Fruit fly (Drosophila melanogaster): ENCODE results near the gene mrt.

mrt gene

DNA sequence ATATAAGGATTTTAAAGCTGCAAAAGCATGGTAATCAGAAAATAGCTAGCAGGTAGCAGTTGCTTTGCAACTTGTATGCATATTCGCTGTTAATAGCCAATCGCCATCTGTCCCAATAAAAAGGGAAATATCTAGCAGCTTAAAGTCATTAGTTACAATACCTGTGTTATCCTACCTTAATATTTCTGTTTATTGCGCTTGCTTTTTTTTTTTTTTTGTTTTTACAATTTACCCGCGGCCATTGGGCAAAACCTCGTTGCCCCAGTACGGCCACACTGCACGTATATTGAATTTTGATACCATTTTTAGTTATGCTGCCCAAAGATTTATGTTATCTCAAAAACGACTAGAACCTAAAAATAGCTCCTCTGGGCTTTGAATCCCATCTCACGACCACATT lies 10.2 kb downstream of the mrt start:
- TF ChIP-seq ss (GFP tag; optimal IDR thresholded peaks at IDR 0.05) (peak in 1 of 2 experiments; percentile 22), CG3032 (tag; optimal IDR thresholded peaks at IDR 0.05) (peak; percentile 15), Eip78C (GFP tag) (peak; percentile 46), net (GFP tag; optimal IDR thresholded peaks at IDR 0.05) (no peak), svp (GFP tag) (no peak), CG11902 (GFP tag; optimal IDR thresholded peaks at IDR 0.05) (no peak), Sox14 (GFP tag; optimal IDR thresholded peaks at IDR 0.05) (peak; percentile 31), CG7368 (GFP tag; optimal IDR thresholded peaks at IDR 0.05) (no peak)

- TF ChIP-seq spab (GFP tag; optimal IDR thresholded peaks at IDR 0.05) (peak; percentile 1), CG1621 (tag; optimal IDR thresholded peaks at IDR 0.05) (peak; percentile 23), Lpt (GFP tag; optimal IDR thresholded peaks at IDR 0.05) (peak; percentile 6), CG9139 (GFP tag; optimal IDR thresholded peaks at IDR 0.05) (peak; percentile 8), CG8632 (GFP tag; optimal IDR thresholded peaks at IDR 0.05) (no peak), CG8119 (GFP tag; IDR thresholded peaks at IDR 0.05) (0 out of 3 replicates have a peak, but pooled peaks have one; percentile 20), CG6276 (GFP tag; optimal IDR thresholded peaks at IDR 0.05) (peak; percentile 25), Sox102F (GFP tag; optimal IDR thresholded peaks at IDR 0.05) (no peak), Eip78C (GFP tag) (peak; percentile 54), Sox14 (GFP tag; optimal IDR thresholded peaks at IDR 0.05) (no peak), svp (GFP tag) (peak; percentile 98), CG3919 (GFP tag; optimal IDR thresholded peaks at IDR 0.05) (peak; percentile 27), ss (GFP tag; optimal IDR thresholded peaks at IDR 0.05) (peak; percentile 22 to 44), CG6808 (GFP tag; optimal IDR thresholded peaks at IDR 0.05) (peak; percentile 10), topi (GFP tag; optimal IDR thresholded peaks at IDR 0.05) (no peak), CG6854 (GFP tag; optimal IDR thresholded peaks at IDR 0.05) (peak; percentile 44)
Observed at dm6 chr3R:27270379-27271266, 11.8 kb downstream of the mrt start.

dm6 chr3R:27265330-27265729 lies 17.1 kb downstream of the mrt start, which contains the start of the genes CG14262 and CG14260:
Gene CG14262, minus strand, starts transcription at chr3R:27265430.
Gene CG14260, plus strand, starts transcription at chr3R:27265457.
- TF ChIP-seq CG6808 (GFP tag; optimal IDR thresholded peaks at IDR 0.05), result no peak
- no peak for TF ChIP-seq CG15336 (GFP tag; IDR thresholded peaks at IDR 0.05)
- TF ChIP-seq Sox14 (GFP tag; optimal IDR thresholded peaks at IDR 0.05), result no peak

DNA sequence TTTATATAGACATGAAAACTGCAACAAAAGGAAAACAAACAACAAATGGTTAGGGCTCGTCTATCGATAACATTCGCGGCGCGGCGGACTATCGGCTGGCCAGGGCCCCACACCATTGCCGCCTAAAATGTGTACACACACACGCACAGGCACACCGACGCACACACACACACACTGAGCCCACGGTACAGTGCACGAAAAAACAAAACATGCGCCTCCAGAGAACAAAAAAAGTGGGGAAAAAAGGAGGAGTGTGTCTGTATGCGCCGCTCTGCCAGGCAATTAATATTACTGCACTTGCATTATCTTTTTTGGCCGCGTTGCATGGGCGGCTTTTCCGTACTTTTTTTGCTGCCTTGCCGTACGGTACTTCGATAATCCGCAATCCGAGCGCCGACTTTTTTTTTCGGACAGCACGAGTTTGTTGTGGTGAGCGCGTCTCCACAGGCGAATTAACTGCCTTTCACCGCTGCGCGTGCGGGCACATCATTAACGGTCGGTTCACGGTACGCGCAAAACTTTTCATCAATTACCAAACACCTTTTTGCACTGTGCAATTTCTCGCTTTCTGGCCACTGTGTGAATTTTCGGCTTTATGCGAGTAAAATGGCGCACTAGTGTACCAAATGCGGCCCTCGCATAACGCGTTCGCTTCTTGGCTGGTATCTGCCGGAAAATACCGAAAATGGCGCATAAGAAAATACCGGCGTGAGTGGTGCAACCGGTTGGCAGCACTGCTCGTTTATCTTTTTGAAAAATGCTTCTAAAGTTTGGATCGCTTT lies 18.8 kb downstream of the mrt start, which contains the start of gene woc:
Gene woc, minus strand, starts transcription at position 622 of the 782 bp plus-strand sequence.
- TF ChIP-seq fd85E (GFP tag; optimal IDR thresholded peaks at IDR 0.05), result peak; percentile 42
- peak; percentile 57 for TF ChIP-seq CG10631 (GFP tag; optimal IDR thresholded peaks at IDR 0.05)
- peak; percentile 88 for TF ChIP-seq CG6276 (GFP tag; optimal IDR thresholded peaks at IDR 0.05)
- TF ChIP-seq dsx (GFP tag; optimal IDR thresholded peaks at IDR 0.05; ENCODE audit: poor library complexity, severe bottlenecking), result peak; percentile 68
- peak; percentile 94 for TF ChIP-seq fkh (GFP tag; optimal IDR thresholded peaks at IDR 0.05)
- TF ChIP-seq salr (GFP tag; optimal IDR thresholded peaks at IDR 0.05), result peak in 1 of 2 experiments; percentile 56
- TF ChIP-seq CG8119 (GFP tag; IDR thresholded peaks at IDR 0.05), result peak; percentile 83
- peak; percentile 91 for TF ChIP-seq eg (GFP tag; IDR thresholded peaks at IDR 0.05)
- peak; percentile 70 for TF ChIP-seq fd59A (GFP tag; optimal IDR thresholded peaks at IDR 0.05)
- peak; percentile 86 for TF ChIP-seq CG6808 (GFP tag; optimal IDR thresholded peaks at IDR 0.05)
- TF ChIP-seq Sox102F (GFP tag; optimal IDR thresholded peaks at IDR 0.05), result no peak
- peak; percentile 84 for TF ChIP-seq esn (GFP tag; optimal IDR thresholded peaks at IDR 0.05)
- peak; percentile 77 for TF ChIP-seq Gug (GFP tag; IDR thresholded peaks at IDR 0.05)
- peak; percentile 55 for TF ChIP-seq OdsH (GFP tag; optimal IDR thresholded peaks at IDR 0.05)
- TF ChIP-seq achi (GFP tag; optimal IDR thresholded peaks at IDR 0.05), result peak; percentile 56
- peak; percentile 89 for TF ChIP-seq CG6163 (GFP tag; IDR thresholded peaks at IDR 0.05)
- peak; percentile 73 for TF ChIP-seq CG8632 (GFP tag; optimal IDR thresholded peaks at IDR 0.05)
- TF ChIP-seq ss (GFP tag; optimal IDR thresholded peaks at IDR 0.05), result peak; percentile 90 to 92
- peak; percentile 79 for TF ChIP-seq Sox15 (GFP tag; optimal IDR thresholded peaks at IDR 0.05)
- TF ChIP-seq Hr4 (GFP tag; optimal IDR thresholded peaks at IDR 0.05), result peak; percentile 38
- peak; percentile 86 for TF ChIP-seq CG3919 (GFP tag; optimal IDR thresholded peaks at IDR 0.05)
- peak; percentile 63 for TF ChIP-seq CG3032 (tag; optimal IDR thresholded peaks at IDR 0.05)
- TF ChIP-seq CG34406 (GFP tag; optimal IDR thresholded peaks at IDR 0.05), result peak; percentile 67
- peak; percentile 82 for TF ChIP-seq lz (GFP tag; optimal IDR thresholded peaks at IDR 0.05)
- TF ChIP-seq Ets96B (tag; optimal IDR thresholded peaks at IDR 0.05), result peak; percentile 60
- TF ChIP-seq CG10669 (GFP tag; optimal IDR thresholded peaks at IDR 0.05), result peak; percentile 69
- peak; percentile 83 for TF ChIP-seq CG31627 (GFP tag; optimal IDR thresholded peaks at IDR 0.05)
- TF ChIP-seq CG9139 (GFP tag; optimal IDR thresholded peaks at IDR 0.05), result no peak
